Fruit fly (Drosophila melanogaster): Measurements from ENCODE around the gene sinah.

DNA sequence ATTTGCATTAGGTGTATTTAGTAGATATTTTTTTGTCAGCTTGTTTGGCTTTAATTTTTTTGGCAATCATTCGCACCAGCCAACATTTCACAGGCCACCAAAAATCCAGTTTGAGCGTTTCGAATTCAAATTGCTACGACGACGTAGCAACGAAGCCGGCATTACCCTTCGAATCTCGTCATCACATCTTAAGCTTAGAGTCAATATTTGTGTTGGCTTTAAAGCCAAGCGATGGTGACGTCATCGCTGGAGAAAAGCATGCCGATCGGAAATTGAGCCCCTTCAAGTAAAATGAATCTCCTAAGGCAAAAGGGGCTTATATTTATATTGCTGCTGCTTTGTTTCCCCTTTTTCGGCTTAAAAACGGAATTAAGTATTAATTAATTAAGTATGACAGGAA lies 12.8 kb downstream of the sinah start:
- no peak for TF ChIP-seq CG6792 (GFP tag; optimal IDR thresholded peaks at IDR 0.05)
- TF ChIP-seq CG11294 (GFP tag; IDR thresholded peaks at IDR 0.05) = no peak
- TF ChIP-seq CG8319 (GFP tag; optimal IDR thresholded peaks at IDR 0.05) = no peak
- TF ChIP-seq esn (GFP tag; optimal IDR thresholded peaks at IDR 0.05) = no peak
- no peak for TF ChIP-seq CG6808 (GFP tag; optimal IDR thresholded peaks at IDR 0.05)
- no peak for TF ChIP-seq Gug (GFP tag; IDR thresholded peaks at IDR 0.05)
- TF ChIP-seq achi (GFP tag; optimal IDR thresholded peaks at IDR 0.05) = no peak
- no peak for TF ChIP-seq CG7368 (GFP tag; optimal IDR thresholded peaks at IDR 0.05)
- TF ChIP-seq Met (GFP tag; optimal IDR thresholded peaks at IDR 0.05) = no peak
- no peak for TF ChIP-seq CG11762 (GFP tag; optimal IDR thresholded peaks at IDR 0.05; ENCODE audit: insufficient read depth)
- no peak for TF ChIP-seq CG8119 (GFP tag; IDR thresholded peaks at IDR 0.05)
